Fruit fly (Drosophila melanogaster) whole organism, adult: ENCODE data around the gene Msh6.

Experiments used
- CG7101 ChIP-seq: fragments of 200-800 bp; sonication (Bioruptor generic); optimal IDR thresholded peaks from 2 replicates; lab custom pipeline; 2018; ENCODE audit warnings: missing biosample characterization, mild to moderate bottlenecking, missing genetic modification characterization, moderate library complexity
- kay ChIP-seq: fragments of 200-800 bp; sonication (Bioruptor generic); peaks from one replicate; lab custom pipeline; 2016; ENCODE audit warnings: missing biosample characterization, missing genetic modification characterization, borderline replicate concordance
- ovo ChIP-seq: fragments of 200-800 bp; sonication (Bioruptor generic); optimal IDR thresholded peaks from 2 replicates; lab custom pipeline; 2016; ENCODE audit warnings: missing biosample characterization, missing genetic modification characterization
- pad ChIP-seq: fragments of 200-800 bp; sonication (Bioruptor generic); optimal IDR thresholded peaks from 3 replicates; lab custom pipeline; 2017; ENCODE audit warnings: missing biosample characterization, missing genetic modification characterization, mild to moderate bottlenecking, moderate library complexity, missing genetic modification reagents
- tj ChIP-seq: fragments of 200-800 bp; sonication (Bioruptor generic); optimal IDR thresholded peaks from 3 replicates; lab custom pipeline; 2017; ENCODE audit warnings: missing biosample characterization, mild to moderate bottlenecking, missing genetic modification characterization, moderate library complexity

- TF ChIP-seq tj = peak; percentile 18
- no peak for TF ChIP-seq CG7101
- peak; percentile 74 for TF ChIP-seq kay (GFP tag; lab: Kevin White, UChicago)
- no peak for TF ChIP-seq pad
- no peak for TF ChIP-seq ovo
Measured at dm6 chr3L:15143638-15144600, 14.4 kb downstream of the Msh6 start, which contains the start of the genes CG32147 and Pex3.
